Worm (Caenorhabditis elegans): ENCODE measurements around the gene tsct-1.

tsct-1 gene

DNA sequence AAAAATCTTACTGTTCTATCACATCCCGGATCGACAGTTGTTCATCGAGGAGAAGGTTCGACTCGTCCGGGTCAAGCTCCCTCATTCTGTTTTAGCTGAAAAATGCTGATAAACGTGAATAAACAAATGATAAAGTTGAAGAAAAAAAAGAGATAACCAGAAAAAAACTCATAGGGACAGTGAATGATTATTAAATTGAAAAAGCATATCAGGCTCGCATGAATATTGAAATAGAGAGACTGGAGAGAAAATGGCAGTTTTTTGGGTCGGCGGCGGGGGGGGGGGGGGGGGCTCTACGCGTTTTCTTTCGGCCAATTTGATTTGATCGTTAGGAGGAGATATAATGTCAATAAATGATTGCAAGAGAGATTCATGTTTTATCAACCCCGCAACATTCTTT lies 20.0 kb upstream of the tsct-1 start, which contains the start of gene lin-2:
lin-2 (minus strand) TSS at position 101 of the 400 bp plus-strand sequence.
- TF ChIP-seq nhr-23 (tag; optimal IDR thresholded peaks at IDR 0.05), result no peak
- TF ChIP-seq nhr-129 (tag; optimal IDR thresholded peaks at IDR 0.05), result no peak
- no peak for TF ChIP-seq snpc-4 (tag; optimal IDR thresholded peaks at IDR 0.05)
- TF ChIP-seq alr-1 (tag; optimal IDR thresholded peaks at IDR 0.05), result no peak
- no peak for TF ChIP-seq elt-1 (tag; optimal IDR thresholded peaks at IDR 0.05)
- no peak for TF ChIP-seq ZK546.5 (tag; optimal IDR thresholded peaks at IDR 0.05)
- no peak for TF ChIP-seq lin-11 (tag; optimal IDR thresholded peaks at IDR 0.05)
- TF ChIP-seq ztf-4 (tag; optimal IDR thresholded peaks at IDR 0.05), result no peak
- no peak for TF ChIP-seq nhr-237 (tag; optimal IDR thresholded peaks at IDR 0.05)
- no peak for TF ChIP-seq sma-3 (GFP tag; optimal IDR thresholded peaks at IDR 0.05)
- no peak for TF ChIP-seq aly-2 (tag; optimal IDR thresholded peaks at IDR 0.05)
- no peak for TF ChIP-seq lsy-2 (tag; optimal IDR thresholded peaks at IDR 0.05)

- no peak for TF ChIP-seq nhr-6 (tag; optimal IDR thresholded peaks at IDR 0.05)
- no peak for TF ChIP-seq lsy-2 (tag; optimal IDR thresholded peaks at IDR 0.05)
- no peak for TF ChIP-seq sma-9 (GFP tag; optimal IDR thresholded peaks at IDR 0.05)
- no peak for TF ChIP-seq sma-9 (tag; optimal IDR thresholded peaks at IDR 0.05)
- TF ChIP-seq nhr-25 (tag; optimal IDR thresholded peaks at IDR 0.05), result no peak
- no peak for TF ChIP-seq gmeb-1 (tag; optimal IDR thresholded peaks at IDR 0.05)
- no peak for TF ChIP-seq nhr-237 (tag; optimal IDR thresholded peaks at IDR 0.05)
- TF ChIP-seq elt-1 (tag; optimal IDR thresholded peaks at IDR 0.05), result no peak
- TF ChIP-seq ceh-82 (tag; optimal IDR thresholded peaks at IDR 0.05), result no peak
Measured at ce11 chrX:12415832-12416231, 18.1 kb upstream of the tsct-1 start.

DNA sequence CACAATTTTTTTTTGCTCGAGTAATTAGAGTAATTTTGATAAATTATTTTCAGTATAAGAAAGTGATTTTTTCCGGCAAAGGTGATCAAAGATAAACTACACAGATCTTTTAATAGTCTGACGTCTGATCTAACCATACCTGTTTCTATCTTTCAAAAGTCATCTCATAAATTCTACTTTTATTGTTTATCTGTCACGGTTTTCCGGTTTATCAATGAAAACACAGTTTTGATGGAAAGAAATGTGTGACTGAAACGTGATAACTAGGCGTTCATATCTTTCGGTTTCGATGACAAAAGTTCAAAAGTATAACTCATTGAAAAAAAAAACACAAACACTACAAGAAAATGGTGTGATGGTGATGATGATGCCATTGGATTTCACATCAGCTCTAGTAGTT lies 11.3 kb upstream of the tsct-1 start:
- TF ChIP-seq sma-9 (GFP tag; optimal IDR thresholded peaks at IDR 0.05) (peak; percentile 71), sma-9 (tag; optimal IDR thresholded peaks at IDR 0.05) (no peak), nhr-21 (tag; optimal IDR thresholded peaks at IDR 0.05) (peak; percentile 64), lsy-2 (tag; optimal IDR thresholded peaks at IDR 0.05) (no peak), mdl-1 (tag; optimal IDR thresholded peaks at IDR 0.05) (no peak), crh-2 (tag; optimal IDR thresholded peaks at IDR 0.05) (peak; percentile 16), nhr-25 (tag; optimal IDR thresholded peaks at IDR 0.05) (peak; percentile 65), ZK546.5 (tag; optimal IDR thresholded peaks at IDR 0.05) (no peak), sma-3 (GFP tag; optimal IDR thresholded peaks at IDR 0.05) (peak; percentile 26), dmd-4 (tag; optimal IDR thresholded peaks at IDR 0.05) (no peak), mab-5 (tag; optimal IDR thresholded peaks at IDR 0.05) (no peak), gmeb-1 (tag; optimal IDR thresholded peaks at IDR 0.05) (no peak)

- TF ChIP-seq peb-1 (tag; optimal IDR thresholded peaks at IDR 0.05) (no peak), nhr-25 (tag; optimal IDR thresholded peaks at IDR 0.05) (peak; percentile 74), lin-11 (tag; optimal IDR thresholded peaks at IDR 0.05) (no peak), nhr-12 (tag; optimal IDR thresholded peaks at IDR 0.05) (no peak), blmp-1 (tag; optimal IDR thresholded peaks at IDR 0.05; ENCODE audit: insufficient read depth) (peak; percentile 14), egl-27 (tag; optimal IDR thresholded peaks at IDR 0.05) (peak; percentile 63), fos-1 (tag; optimal IDR thresholded peaks at IDR 0.05) (peak; percentile 13), nhr-77 (tag; optimal IDR thresholded peaks at IDR 0.05) (no peak), ZK546.5 (tag; optimal IDR thresholded peaks at IDR 0.05) (no peak), snpc-4 (tag; optimal IDR thresholded peaks at IDR 0.05) (no peak), crh-2 (tag; optimal IDR thresholded peaks at IDR 0.05) (peak; percentile 19), dmd-4 (tag; optimal IDR thresholded peaks at IDR 0.05) (no peak), ceh-16 (tag; optimal IDR thresholded peaks at IDR 0.05) (no peak), alr-1 (tag; optimal IDR thresholded peaks at IDR 0.05) (no peak), nhr-237 (tag; optimal IDR thresholded peaks at IDR 0.05) (no peak), elt-3 (tag; optimal IDR thresholded peaks at IDR 0.05) (no peak), mdl-1 (tag; optimal IDR thresholded peaks at IDR 0.05) (peak in 1 of 2 experiments; percentile 24), nhr-129 (tag; optimal IDR thresholded peaks at IDR 0.05) (no peak), nhr-10 (tag; optimal IDR thresholded peaks at IDR 0.05) (no peak), sma-9 (GFP tag; optimal IDR thresholded peaks at IDR 0.05) (peak; percentile 87), sma-9 (tag; optimal IDR thresholded peaks at IDR 0.05) (no peak), unc-62 (GFP tag; optimal IDR thresholded peaks at IDR 0.05) (no peak), unc-39 (tag; optimal IDR thresholded peaks at IDR 0.05) (no peak), sma-3 (GFP tag; optimal IDR thresholded peaks at IDR 0.05) (peak; percentile 88), mab-5 (tag; optimal IDR thresholded peaks at IDR 0.05) (no peak), nhr-23 (tag; optimal IDR thresholded peaks at IDR 0.05) (no peak), zag-1 (tag; optimal IDR thresholded peaks at IDR 0.05) (no peak), gmeb-1 (tag; optimal IDR thresholded peaks at IDR 0.05) (no peak), mbf-1 (tag; optimal IDR thresholded peaks at IDR 0.05) (no peak), nhr-21 (tag; optimal IDR thresholded peaks at IDR 0.05) (peak; percentile 91)
Measured at ce11 chrX:12425427-12425826, 8.5 kb upstream of the tsct-1 start, which contains the start of gene T24D3.2. TSS of gene T24D3.2 (plus strand) at chrX:12425730.
